Fruit fly (Drosophila melanogaster) whole organism, prepupa: ENCODE data around the gene CG17751.

Experiments used
- CG1621 ChIP-seq: fragments of 200-800 bp; sonication (Bioruptor generic); optimal IDR thresholded peaks from 3 replicates; lab custom pipeline; 2018; ENCODE audit warnings: missing biosample characterization, mild to moderate bottlenecking, missing genetic modification characterization
- CG16779 ChIP-seq: fragments of 200-800 bp; sonication (Bioruptor generic); optimal IDR thresholded peaks from 3 replicates; lab custom pipeline; 2017; ENCODE audit warnings: missing biosample characterization, mild to moderate bottlenecking, missing genetic modification characterization
- Ets21C ChIP-seq: fragments of 200-800 bp; sonication (Bioruptor generic); optimal IDR thresholded peaks from 3 replicates; lab custom pipeline; 2016; ENCODE audit warnings: missing biosample characterization, missing genetic modification characterization
- OdsH ChIP-seq: fragments of 200-800 bp; sonication (Bioruptor generic); optimal IDR thresholded peaks from 3 replicates; lab custom pipeline; 2016; ENCODE audit warnings: missing biosample characterization, missing genetic modification characterization
- Sox102F ChIP-seq: fragments of 200-800 bp; sonication (Bioruptor generic); optimal IDR thresholded peaks from 2 replicates; lab custom pipeline; 2016; ENCODE audit warnings: missing biosample characterization, mild to moderate bottlenecking, missing genetic modification characterization
- esn ChIP-seq: fragments of 200-800 bp; sonication (Bioruptor generic); optimal IDR thresholded peaks from 2 replicates; lab custom pipeline; 2016; ENCODE audit warnings: missing biosample characterization, mild to moderate bottlenecking, missing genetic modification characterization, moderate library complexity

DNA sequence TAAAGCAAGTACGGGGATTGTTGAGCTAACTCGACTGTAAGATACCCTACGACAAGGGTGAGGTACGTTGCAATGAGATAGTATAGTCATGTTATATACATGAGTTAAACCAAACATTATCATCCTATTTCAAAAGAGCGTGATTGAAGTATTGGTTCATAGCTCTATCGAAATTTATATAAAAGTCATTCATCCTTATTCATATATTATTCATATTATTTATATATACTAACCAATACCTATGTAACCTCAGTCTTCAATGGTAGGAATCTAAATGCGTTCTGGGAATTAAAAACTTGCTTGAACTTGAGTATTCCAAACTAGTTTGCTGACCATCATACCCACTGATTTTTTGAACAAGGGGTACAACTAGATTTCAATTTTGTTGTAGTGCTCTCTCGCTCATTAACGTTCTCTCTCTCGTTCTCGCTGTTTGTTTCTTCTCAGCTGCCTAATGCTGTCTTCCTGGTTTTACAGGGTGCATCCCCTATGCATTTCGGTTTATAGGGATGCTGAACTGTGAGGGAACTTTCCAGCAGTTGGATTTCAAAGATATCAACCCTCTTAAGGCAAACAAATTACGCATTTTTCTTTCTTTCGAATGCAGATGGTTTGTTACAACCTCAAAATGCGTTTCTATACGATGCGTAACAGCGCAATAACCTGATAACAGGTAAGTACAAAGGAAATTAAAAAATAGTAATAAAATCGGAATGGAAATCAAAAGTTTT is 20.9 kb downstream of the CG17751 start:
- TF ChIP-seq Ets21C (GFP tag; lab: Kevin White, UChicago) = no peak
- TF ChIP-seq Sox102F (GFP tag; lab: Kevin White, UChicago) = no peak
- TF ChIP-seq OdsH (GFP tag; lab: Kevin White, UChicago) = no peak
- TF ChIP-seq CG1621 (tag; lab: Kevin White, UChicago) = no peak
- TF ChIP-seq CG16779 (tag; lab: Kevin White, UChicago) = no peak
- TF ChIP-seq esn (GFP tag; lab: Kevin White, UChicago) = no peak
